Fruit fly (Drosophila melanogaster) whole organism, embryonic: ENCODE results near the gene Pvf2.

ENCODE experiments used
- Atf3 ChIP-seq: fragments of 200-800 bp; sonication (Bioruptor generic); optimal IDR thresholded peaks from 3 replicates; lab custom pipeline; 2016; ENCODE audit warnings: missing biosample characterization, missing genetic modification characterization
- CG11504 ChIP-seq: fragments of 200-800 bp; sonication (Bioruptor generic); optimal IDR thresholded peaks from 3 replicates; lab custom pipeline; 2019; ENCODE audit warnings: missing biosample characterization, mild to moderate bottlenecking, missing genetic modification characterization, moderate library complexity
- CG3838 ChIP-seq: fragments of 200-800 bp; sonication (Bioruptor generic); optimal IDR thresholded peaks from 3 replicates; lab custom pipeline; 2016; ENCODE audit warnings: missing biosample characterization, missing genetic modification characterization
- Rx ChIP-seq: fragments of 200-800 bp; sonication (Bioruptor generic); IDR thresholded peaks from 2 replicates; pipeline ENCODE4 v1.3.6; 2022; ENCODE audit warnings: missing biosample characterization, missing genetic modification characterization
- Six4 ChIP-seq: fragments of 200-800 bp; sonication (Bioruptor generic); optimal IDR thresholded peaks from 2 replicates; lab custom pipeline; 2016; ENCODE audit warnings: missing biosample characterization, missing genetic modification characterization
- nerfin-1 ChIP-seq: fragments of 200-800 bp; sonication (Bioruptor generic); optimal IDR thresholded peaks from 3 replicates; lab custom pipeline; 2019; ENCODE audit warnings: missing biosample characterization, mild to moderate bottlenecking, missing genetic modification characterization, moderate library complexity
- zen2 ChIP-seq: fragments of 200-800 bp; sonication (Bioruptor generic); IDR thresholded peaks from 3 replicates; pipeline ENCODE4 v1.3.6; 2022; ENCODE audit warnings: missing biosample characterization, missing genetic modification characterization; ENCODE audit not compliant: partially characterized antibody

dm6 chr2L:7133506-7134270 is 49.3 kb upstream of the Pvf2 start:
- TF ChIP-seq CG11504 (tag; lab: Kevin White, UChicago), result peak; percentile 100
- 0 out of 3 replicates have a peak, but pooled peaks have one; percentile 28 for TF ChIP-seq zen2 (GFP tag; lab: Robert Waterston, UW)
- TF ChIP-seq Six4 (GFP tag; lab: Kevin White, UChicago), result no peak
- no peak for TF ChIP-seq Rx (GFP tag; lab: Robert Waterston, UW)
- no peak for TF ChIP-seq CG3838
- no peak for TF ChIP-seq nerfin-1 (tag; lab: Kevin White, UChicago)
- no peak for TF ChIP-seq Atf3 (GFP tag; lab: Kevin White, UChicago)
